Worm (Caenorhabditis elegans) whole organism, L4 larva: ENCODE measurements around the gene T28A11.20.

Source experiments
- egl-27 ChIP-seq: sonication (generic microtip); optimal IDR thresholded peaks from 3 replicates; lab custom pipeline; 2017; ENCODE audit warnings: missing biosample characterization, missing genetic modification reagents, missing genetic modification characterization
- lin-15B ChIP-seq: fragments of 150-350 bp; sonication (generic microtip); optimal IDR thresholded peaks from 3 replicates; lab custom pipeline; 2014; ENCODE audit warnings: missing biosample characterization, missing genetic modification characterization
- lin-39 ChIP-seq: fragments of 150-350 bp; optimal IDR thresholded peaks from 2 replicates; lab custom pipeline; 2014; ENCODE audit warnings: missing biosample characterization, missing genetic modification reagents, missing genetic modification characterization
- skn-1 ChIP-seq: fragments of 150-350 bp; optimal IDR thresholded peaks from 2 replicates; lab custom pipeline; 2014; ENCODE audit warnings: missing biosample characterization, missing genetic modification characterization
- unc-130 ChIP-seq: sonication (generic microtip); optimal IDR thresholded peaks from 2 replicates; lab custom pipeline; 2016; ENCODE audit warnings: missing genetic modification reagents, missing genetic modification characterization, missing compliant biosample characterization

- TF ChIP-seq egl-27 (tag; lab: Kevin White, UChicago) (no peak), lin-39 (tag; lab: Kevin White, UChicago) (no peak), skn-1 (no peak), unc-130 (GFP tag; lab: Kevin White, UChicago) (no peak), lin-15B (tag; lab: Kevin White, UChicago) (no peak)
Observed at ce11 chrV:3267950-3268349, 5.1 kb downstream of the T28A11.20 start, which contains the start of gene T28A11.18.
